Fruit fly (Drosophila melanogaster): ENCODE measurements around the gene RluA-2.
A peak's percentile ranks its signal among the peaks of the same experiment; 100 is the strongest.

DNA sequence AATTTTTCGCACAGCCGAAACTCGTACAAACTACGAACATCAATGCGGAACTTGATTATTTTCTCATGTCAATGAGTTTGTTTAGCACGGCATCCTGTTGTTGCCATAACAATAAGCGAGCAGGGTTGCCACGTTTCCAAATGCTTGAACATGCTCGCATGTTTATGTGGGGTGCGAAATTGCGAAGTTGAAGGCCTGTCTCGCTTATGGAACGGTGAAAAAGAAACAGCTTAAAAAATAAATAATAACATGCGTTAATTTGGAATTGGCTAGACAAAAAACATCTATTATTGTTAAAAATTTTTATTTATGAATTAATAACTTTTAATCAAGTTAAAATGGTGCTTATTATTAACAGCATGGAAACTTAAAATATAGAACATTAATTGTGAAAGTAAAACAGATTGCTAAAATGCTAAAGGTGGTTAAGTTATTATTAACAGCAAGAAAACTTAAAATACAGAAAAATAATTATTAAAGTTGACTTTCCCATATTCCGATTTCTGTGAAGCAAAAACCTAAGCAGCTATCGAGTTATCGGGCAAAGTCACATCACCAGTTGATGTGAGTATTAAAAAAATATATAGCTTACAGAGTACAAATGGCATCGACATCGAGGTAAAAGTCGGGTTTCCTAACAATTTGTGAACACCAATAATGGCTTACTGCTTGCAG is 45.9 kb upstream of the RluA-2 start, which contains the start of the genes Bug22 and TfIIB:
- TF ChIP-seq CG34367 (tag; optimal IDR thresholded peaks at IDR 0.05), result no peak
- TF ChIP-seq D1 (tag; optimal IDR thresholded peaks at IDR 0.05), result no peak
- no peak for TF ChIP-seq CG13204 (GFP tag; optimal IDR thresholded peaks at IDR 0.05)
- TF ChIP-seq CG9948 (tag; optimal IDR thresholded peaks at IDR 0.05), result peak; percentile 46
- no peak for TF ChIP-seq CG8301 (tag; optimal IDR thresholded peaks at IDR 0.05)
- TF ChIP-seq CG17806 (tag; optimal IDR thresholded peaks at IDR 0.05), result peak; percentile 46
- TF ChIP-seq CG12605 (GFP tag; IDR thresholded peaks at IDR 0.05), result no peak
- no peak; the same call in 1 of the 2 replicates for TF ChIP-seq Ets98B (GFP tag; IDR thresholded peaks at IDR 0.05)
- TF ChIP-seq Pif1B (GFP tag; optimal IDR thresholded peaks at IDR 0.05), result no peak
- 0 out of 2 replicates have a peak, but pooled peaks have one; percentile 29 for TF ChIP-seq rn (GFP tag; IDR thresholded peaks at IDR 0.05)
- peak; percentile 61; the same call in 2 of the 3 replicates for TF ChIP-seq CG4496 (GFP tag; IDR thresholded peaks at IDR 0.05)
- TF ChIP-seq CG10348 (GFP tag; IDR thresholded peaks at IDR 0.05), result no peak
